Worm (Caenorhabditis elegans): ENCODE data around the gene F59E12.15.
"Not testable (repeated sequence)": the region's sequence is repeated elsewhere in the genome, so short reads cannot be mapped to it uniquely, and the experiment has no call there.

DNA sequence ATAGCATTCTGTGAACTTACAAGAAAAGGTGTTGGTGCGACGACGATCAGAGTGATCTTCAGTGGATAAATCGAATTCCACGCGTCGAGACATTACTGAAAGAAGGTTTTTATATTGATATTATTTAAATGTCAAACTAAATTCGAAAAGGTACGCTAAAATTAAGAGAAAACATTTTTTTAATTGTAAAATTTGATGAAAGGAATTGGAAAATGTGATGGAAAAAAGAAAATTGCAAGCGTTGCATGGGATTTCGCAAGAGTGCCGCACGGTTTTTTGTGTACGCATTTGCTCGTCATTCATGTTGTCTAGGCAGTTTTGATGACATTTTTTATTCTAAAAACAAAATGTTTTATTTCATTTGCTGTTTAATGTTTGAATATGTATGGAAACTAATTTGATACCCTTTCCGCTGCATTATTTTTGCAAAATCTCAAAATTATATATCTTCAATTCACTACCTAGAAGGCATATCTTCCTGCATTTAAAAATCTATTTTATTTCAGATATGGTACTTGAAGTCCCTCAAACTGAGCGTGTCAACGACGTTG lies 2.8 kb upstream of the F59E12.15 start, which contains the start of the genes F59E12.6 and npl-4.1:
- TF ChIP-seq unc-62 (GFP tag; optimal IDR thresholded peaks at IDR 0.05); flh-1 (GFP tag; optimal IDR thresholded peaks at IDR 0.05); mep-1 (tag; optimal IDR thresholded peaks at IDR 0.05); ces-1 (GFP tag; optimal IDR thresholded peaks at IDR 0.05); blmp-1 (tag; optimal IDR thresholded peaks at IDR 0.05); lin-32 (GFP tag; optimal IDR thresholded peaks at IDR 0.05); unc-39 (tag; optimal IDR thresholded peaks at IDR 0.05); lin-13 (tag; optimal IDR thresholded peaks at IDR 0.05); elt-3 (tag; optimal IDR thresholded peaks at IDR 0.05); mls-2 (tag; optimal IDR thresholded peaks at IDR 0.05); snpc-4 (tag; optimal IDR thresholded peaks at IDR 0.05); ceh-43 (GFP tag; optimal IDR thresholded peaks at IDR 0.05); elt-1 (tag; optimal IDR thresholded peaks at IDR 0.05; ENCODE audit: borderline replicate concordance, insufficient read depth); pha-4 (tag; optimal IDR thresholded peaks at IDR 0.05): not testable (repeated sequence)
